Worm (Caenorhabditis elegans) whole organism, L2 larva: ENCODE measurements around the gene srx-12.
A peak's percentile ranks its signal among the peaks of the same experiment; 100 is the strongest.

Experiments used
- ama-1 ChIP-seq: fragments of 150-350 bp; optimal IDR thresholded peaks from 2 replicates; lab custom pipeline; 2018; ENCODE audit warnings: inconsistent platforms
- crh-2 ChIP-seq: sonication (generic microtip); optimal IDR thresholded peaks from 2 replicates; lab custom pipeline; 2017; ENCODE audit warnings: missing biosample characterization, missing genetic modification characterization
- fos-1 ChIP-seq: fragments of 150-350 bp; optimal IDR thresholded peaks from 2 replicates; lab custom pipeline; 2014; ENCODE audit warnings: missing biosample characterization, missing genetic modification characterization
- lsy-2 ChIP-seq, 2 experiments: fragments of 150-350 bp in 1 of 2; sonication (generic microtip) in 1 of 2; optimal IDR thresholded peaks; 2 replicates each; lab custom pipeline; 2014 to 2017; ENCODE audit warnings: missing biosample characterization in 2 of 2, missing genetic modification characterization in 2 of 2
- skn-1 ChIP-seq: sonication (generic microtip); optimal IDR thresholded peaks from 2 replicates; lab custom pipeline; 2017; ENCODE audit warnings: missing biosample characterization, missing genetic modification characterization
- sma-9 ChIP-seq, 2 experiments: fragments of 150-350 bp in 1 of 2; sonication (generic microtip) in 1 of 2; optimal IDR thresholded peaks; 2 replicates each; lab custom pipeline; 2014 to 2016; ENCODE audit warnings: missing genetic modification characterization in 2 of 2, mild to moderate bottlenecking in 1 of 2, missing biosample characterization in 1 of 2, missing compliant biosample characterization in 1 of 2, missing genetic modification reagents in 1 of 2, moderate library complexity in 1 of 2
- snpc-4 ChIP-seq: fragments of 150-350 bp; optimal IDR thresholded peaks from 2 replicates; lab custom pipeline; 2014; ENCODE audit warnings: missing biosample characterization, missing genetic modification characterization

- TF ChIP-seq lsy-2 (tag; optimal IDR thresholded peaks at IDR 0.05; lab: Kevin White, UChicago) (peak; percentile 24 to 55), skn-1 (tag; lab: Kevin White, UChicago) (no peak), crh-2 (tag; lab: Kevin White, UChicago) (peak; percentile 18), ama-1 (no peak), fos-1 (tag; lab: Kevin White, UChicago) (no peak), snpc-4 (tag; lab: Kevin White, UChicago) (no peak), sma-9 (GFP tag; optimal IDR thresholded peaks at IDR 0.05; lab: Kevin White, UChicago) (no peak), sma-9 (tag; optimal IDR thresholded peaks at IDR 0.05; lab: Kevin White, UChicago) (no peak)
Observed at ce11 chrIV:1054736-1055135, 9.0 kb downstream of the srx-12 start, which contains the start of gene dcap-1.
